Fruit fly (Drosophila melanogaster) whole organism, embryonic: ENCODE measurements around the gene stg1.

Experiments used
- ATbp ChIP-seq: fragments of 200-800 bp; sonication (Bioruptor generic); optimal IDR thresholded peaks from 2 replicates; lab custom pipeline; 2017; ENCODE audit warnings: missing biosample characterization, mild to moderate bottlenecking, missing genetic modification characterization, missing genetic modification reagents
- Abd-B ChIP-seq: fragments of 200-800 bp; sonication (Bioruptor generic); optimal IDR thresholded peaks from 2 replicates; lab custom pipeline; 2018; ENCODE audit warnings: missing biosample characterization, mild to moderate bottlenecking, missing genetic modification characterization, moderate library complexity
- Aef1 ChIP-seq: fragments of 200-800 bp; sonication (Bioruptor generic); IDR thresholded peaks from 3 replicates; pipeline ENCODE4 v1.3.6; 2022; ENCODE audit warnings: missing biosample characterization, missing genetic modification characterization
- BEAF-32 ChIP-seq: fragments of 200-800 bp; sonication (Bioruptor generic); optimal IDR thresholded peaks from 3 replicates; lab custom pipeline; 2017; ENCODE audit warnings: missing biosample characterization, missing genetic modification characterization, mild to moderate bottlenecking, moderate library complexity, missing genetic modification reagents
- CG11085 ChIP-seq: fragments of 200-800 bp; sonication (Bioruptor generic); IDR thresholded peaks from 2 replicates; pipeline ENCODE4 v1.3.6; 2022; ENCODE audit warnings: missing biosample characterization, missing genetic modification characterization
- CG11504 ChIP-seq: fragments of 200-800 bp; sonication (Bioruptor generic); optimal IDR thresholded peaks from 3 replicates; lab custom pipeline; 2019; ENCODE audit warnings: missing biosample characterization, mild to moderate bottlenecking, missing genetic modification characterization, moderate library complexity
- CG12155 ChIP-seq: fragments of 200-800 bp; sonication (Bioruptor generic); optimal IDR thresholded peaks from 3 replicates; lab custom pipeline; 2016; ENCODE audit warnings: missing biosample characterization, missing genetic modification characterization
- CG13287 ChIP-seq: fragments of 200-800 bp; sonication (Bioruptor generic); IDR thresholded peaks from 2 replicates; pipeline ENCODE4 v1.3.6; 2022; ENCODE audit warnings: missing biosample characterization, missing genetic modification characterization; ENCODE audit not compliant: partially characterized antibody
- CG14014 ChIP-seq: fragments of 200-800 bp; sonication (Bioruptor generic); IDR thresholded peaks from 2 replicates; pipeline ENCODE4 v1.3.6; 2022; ENCODE audit warnings: missing biosample characterization, missing genetic modification characterization
- CG15514 ChIP-seq: fragments of 200-800 bp; sonication (Bioruptor generic); optimal IDR thresholded peaks from 3 replicates; lab custom pipeline; 2017; ENCODE audit warnings: missing biosample characterization, missing genetic modification characterization, mild to moderate bottlenecking, moderate library complexity, missing genetic modification reagents
- CG16813 ChIP-seq: fragments of 200-800 bp; sonication (Bioruptor generic); IDR thresholded peaks from 3 replicates; pipeline ENCODE4 v1.3.6; 2022; ENCODE audit warnings: missing biosample characterization, missing genetic modification characterization; ENCODE audit not compliant: partially characterized antibody
- CG17829 ChIP-seq: fragments of 200-800 bp; optimal IDR thresholded peaks from 2 replicates; lab custom pipeline; 2019; ENCODE audit warnings: missing biosample characterization, mild to moderate bottlenecking, missing genetic modification characterization, moderate library complexity
- CG17912 ChIP-seq: fragments of 200-800 bp; sonication (Bioruptor generic); optimal IDR thresholded peaks from 2 replicates; lab custom pipeline; 2018; ENCODE audit warnings: missing biosample characterization, mild to moderate bottlenecking, missing genetic modification characterization
- CG2120 ChIP-seq: fragments of 200-800 bp; sonication (Bioruptor generic); optimal IDR thresholded peaks from 3 replicates; lab custom pipeline; 2016; ENCODE audit warnings: missing biosample characterization, missing genetic modification characterization
- CG3726 ChIP-seq: fragments of 200-800 bp; sonication (Bioruptor generic); IDR thresholded peaks from 3 replicates; pipeline ENCODE4, ENCODE4 v1.3.6; 2022; ENCODE audit warnings: missing biosample characterization, missing genetic modification characterization
- CG4282 ChIP-seq: fragments of 200-800 bp; sonication (Bioruptor generic); optimal IDR thresholded peaks from 2 replicates; lab custom pipeline; 2016; ENCODE audit warnings: missing biosample characterization, missing genetic modification characterization
- CG4360 ChIP-seq: fragments of 200-800 bp; sonication (Bioruptor generic); IDR thresholded peaks from 2 replicates; pipeline ENCODE4 v1.3.6; 2022; ENCODE audit warnings: missing biosample characterization, missing genetic modification characterization
- CG7556 ChIP-seq: fragments of 200-800 bp; sonication (Bioruptor generic); optimal IDR thresholded peaks from 2 replicates; lab custom pipeline; 2017; ENCODE audit warnings: missing biosample characterization, mild to moderate bottlenecking, missing genetic modification characterization
- CG7786 ChIP-seq: fragments of 200-800 bp; sonication (Bioruptor generic); optimal IDR thresholded peaks from 2 replicates; lab custom pipeline; 2016; ENCODE audit warnings: missing biosample characterization, missing genetic modification characterization
- CG8281 ChIP-seq: fragments of 200-800 bp; sonication (Bioruptor generic); optimal IDR thresholded peaks from 2 replicates; lab custom pipeline; 2018; ENCODE audit warnings: missing biosample characterization, mild to moderate bottlenecking, missing genetic modification characterization, moderate library complexity
- CG9932 ChIP-seq: fragments of 200-800 bp; sonication (Bioruptor generic); IDR thresholded peaks from 2 replicates; pipeline ENCODE4 v1.3.6; 2022; ENCODE audit warnings: missing biosample characterization, missing genetic modification characterization
- CTCF ChIP-seq: fragments of 200-800 bp; sonication (Bioruptor generic); optimal IDR thresholded peaks from 2 replicates; lab custom pipeline; 2017; ENCODE audit warnings: missing biosample characterization, mild to moderate bottlenecking, missing genetic modification characterization, moderate library complexity
- Dp ChIP-seq: fragments of 200-800 bp; sonication (Bioruptor generic); optimal IDR thresholded peaks from 2 replicates; lab custom pipeline; 2018; ENCODE audit warnings: missing biosample characterization, mild to moderate bottlenecking, missing genetic modification characterization, moderate library complexity
- E2f2 ChIP-seq: fragments of 200-800 bp; sonication (Bioruptor generic); IDR thresholded peaks from 2 replicates; pipeline ENCODE4 v1.3.6; 2022; ENCODE audit warnings: missing biosample characterization, missing genetic modification characterization
- Eip74EF ChIP-seq, 2 experiments: fragments of 200-800 bp in 1 of 2; fragments of >200 bp in 1 of 2; sonication (Bioruptor generic) in 1 of 2; optimal IDR thresholded peaks; 2 replicates each; lab custom pipeline; 2017 to 2019; ENCODE audit warnings: missing biosample characterization in 2 of 2, missing genetic modification characterization in 2 of 2, mild to moderate bottlenecking in 1 of 2, moderate library complexity in 1 of 2
- HLH54F ChIP-seq: fragments of 200-800 bp; sonication (Bioruptor generic); optimal IDR thresholded peaks from 3 replicates; lab custom pipeline; 2016; ENCODE audit warnings: missing biosample characterization, missing genetic modification characterization
- HmgD ChIP-seq: fragments of 200-800 bp; sonication (Bioruptor generic); optimal IDR thresholded peaks from 3 replicates; lab custom pipeline; 2016; ENCODE audit warnings: missing biosample characterization, missing genetic modification characterization
- HmgZ ChIP-seq: fragments of 200-800 bp; sonication (Bioruptor generic); optimal IDR thresholded peaks from 2 replicates; lab custom pipeline; 2018; ENCODE audit warnings: missing biosample characterization, mild to moderate bottlenecking, missing genetic modification characterization
- Hmr ChIP-seq: fragments of 200-800 bp; sonication (Bioruptor generic); optimal IDR thresholded peaks from 3 replicates; lab custom pipeline; 2017; ENCODE audit warnings: mild to moderate bottlenecking, missing biosample characterization, missing genetic modification reagents, missing genetic modification characterization
- Nf-YC ChIP-seq: fragments of 200-800 bp; optimal IDR thresholded peaks from 3 replicates; lab custom pipeline; 2019; ENCODE audit warnings: missing biosample characterization, mild to moderate bottlenecking, missing genetic modification characterization, moderate library complexity
- PHDP ChIP-seq: fragments of 200-800 bp; sonication (Bioruptor generic); optimal IDR thresholded peaks from 3 replicates; lab custom pipeline; 2018; ENCODE audit warnings: missing biosample characterization, mild to moderate bottlenecking, missing genetic modification characterization, moderate library complexity
- Spps ChIP-seq: fragments of 200-800 bp; sonication (Bioruptor generic); optimal IDR thresholded peaks from 2 replicates; lab custom pipeline; 2018; ENCODE audit warnings: missing biosample characterization, mild to moderate bottlenecking, missing genetic modification characterization
- Sry-δ ChIP-seq: fragments of 200-800 bp; sonication (Bioruptor generic); optimal IDR thresholded peaks from 2 replicates; lab custom pipeline; 2016; ENCODE audit warnings: missing biosample characterization, missing genetic modification characterization
- az2 ChIP-seq: fragments of 200-800 bp; sonication (Bioruptor generic); optimal IDR thresholded peaks from 3 replicates; lab custom pipeline; 2016; ENCODE audit warnings: missing biosample characterization, missing genetic modification characterization
- hkb ChIP-seq, 2 experiments: fragments of 200-800 bp in 1 of 2; fragments of >200 bp in 1 of 2; sonication (Bioruptor generic) in 1 of 2; IDR thresholded peaks in 1 of 2; optimal IDR thresholded peaks in 1 of 2; 2 replicates each; pipeline versions ENCODE4 v1.3.6 to Lab custom; 2017 to 2022; ENCODE audit warnings: missing biosample characterization in 1 of 2, missing genetic modification characterization in 1 of 2
- insv ChIP-seq, 2 experiments: fragments of 200-800 bp; sonication (Bioruptor generic); optimal IDR thresholded peaks; 3 replicates each; lab custom pipeline; 2016 to 2018; ENCODE audit warnings: missing biosample characterization in 2 of 2, missing genetic modification characterization in 2 of 2
- mirr ChIP-seq: fragments of 200-800 bp; sonication (Bioruptor generic); optimal IDR thresholded peaks from 3 replicates; lab custom pipeline; 2018; ENCODE audit warnings: missing biosample characterization, mild to moderate bottlenecking, missing genetic modification characterization
- phol ChIP-seq: fragments of 200-800 bp; sonication (Bioruptor generic); optimal IDR thresholded peaks from 3 replicates; lab custom pipeline; 2018; ENCODE audit warnings: missing biosample characterization, mild to moderate bottlenecking, missing genetic modification characterization, moderate library complexity
- psq ChIP-seq: fragments of 200-800 bp; sonication (Bioruptor generic); optimal IDR thresholded peaks from 2 replicates; lab custom pipeline; 2017; ENCODE audit warnings: missing biosample characterization, missing genetic modification characterization
- pum ChIP-seq: fragments of 200-800 bp; sonication (Bioruptor generic); optimal IDR thresholded peaks from 2 replicates; lab custom pipeline; 2016; ENCODE audit warnings: missing biosample characterization, missing genetic modification characterization
- pzg ChIP-seq: fragments of 200-800 bp; sonication (Bioruptor generic); optimal IDR thresholded peaks from 3 replicates; lab custom pipeline; 2018; ENCODE audit warnings: missing biosample characterization, mild to moderate bottlenecking, missing genetic modification characterization, moderate library complexity
- sd ChIP-seq: fragments of 200-800 bp; sonication (Bioruptor generic); optimal IDR thresholded peaks from 3 replicates; lab custom pipeline; 2018; ENCODE audit warnings: missing biosample characterization, mild to moderate bottlenecking, missing genetic modification characterization, moderate library complexity
- sima ChIP-seq: fragments of 200-800 bp; sonication (Bioruptor generic); optimal IDR thresholded peaks from 2 replicates; lab custom pipeline; 2016; ENCODE audit warnings: missing biosample characterization, missing genetic modification characterization
- sqz ChIP-seq: fragments of 200-800 bp; sonication (Bioruptor generic); optimal IDR thresholded peaks from 3 replicates; lab custom pipeline; 2018; ENCODE audit warnings: missing biosample characterization, mild to moderate bottlenecking, missing genetic modification characterization
- stwl ChIP-seq: fragments of 200-800 bp; sonication (Bioruptor generic); optimal IDR thresholded peaks from 3 replicates; lab custom pipeline; 2018; ENCODE audit warnings: missing biosample characterization, mild to moderate bottlenecking, missing genetic modification characterization, moderate library complexity
- sug ChIP-seq: fragments of 200-800 bp; optimal IDR thresholded peaks from 2 replicates; lab custom pipeline; 2019; ENCODE audit warnings: missing biosample characterization, mild to moderate bottlenecking, missing genetic modification characterization, moderate library complexity
- unpg ChIP-seq: fragments of 200-800 bp; sonication (Bioruptor generic); optimal IDR thresholded peaks from 3 replicates; lab custom pipeline; 2018; ENCODE audit warnings: missing biosample characterization, mild to moderate bottlenecking, missing genetic modification characterization, moderate library complexity
- vnd ChIP-seq: fragments of 200-800 bp; sonication (Bioruptor generic); IDR thresholded peaks from 3 replicates; pipeline ENCODE4 v1.3.6; 2022; ENCODE audit warnings: missing biosample characterization, missing genetic modification characterization; ENCODE audit not compliant: partially characterized antibody
- vvl ChIP-seq: fragments of 200-800 bp; sonication (Bioruptor generic); IDR thresholded peaks from 2 replicates; pipeline ENCODE4 v1.3.6; 2022; ENCODE audit warnings: missing biosample characterization, missing genetic modification characterization
- zen2 ChIP-seq: fragments of 200-800 bp; sonication (Bioruptor generic); IDR thresholded peaks from 3 replicates; pipeline ENCODE4 v1.3.6; 2022; ENCODE audit warnings: missing biosample characterization, missing genetic modification characterization; ENCODE audit not compliant: partially characterized antibody

stg1 gene

DNA sequence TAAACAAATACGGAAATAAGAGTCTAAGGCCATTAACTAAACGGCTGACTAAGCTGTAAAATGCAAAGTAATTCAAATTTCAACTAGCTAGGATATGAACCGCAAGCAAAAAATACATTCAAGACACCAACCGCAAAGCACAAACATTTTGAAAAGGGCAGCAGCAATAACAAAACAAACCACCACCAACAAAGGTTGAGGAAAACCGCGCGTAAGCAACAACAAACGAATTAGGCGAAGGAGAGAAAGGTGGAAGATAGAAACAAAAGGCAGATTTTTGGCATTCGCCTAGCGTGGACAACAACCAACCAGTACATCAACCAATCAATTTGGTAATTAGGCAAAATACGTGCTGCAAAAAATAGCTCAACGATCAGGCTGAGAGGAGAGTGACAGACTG is 33.1 kb upstream of the stg1 start:
- TF ChIP-seq Spps (tag; lab: Kevin White, UChicago): no peak
- peak; percentile 28 for TF ChIP-seq pzg (GFP tag; lab: Kevin White, UChicago)
- TF ChIP-seq CG2120 (GFP tag; lab: Kevin White, UChicago): no peak
- TF ChIP-seq ATbp (GFP tag; lab: Kevin White, UChicago): no peak
- peak; percentile 34 for TF ChIP-seq CG11504
- TF ChIP-seq Dp (GFP tag; lab: Kevin White, UChicago): peak; percentile 37
- TF ChIP-seq CG15514 (GFP tag; lab: Kevin White, UChicago): peak; percentile 24
- TF ChIP-seq sqz (GFP tag; lab: Kevin White, UChicago): peak; percentile 74
- TF ChIP-seq HmgD (GFP tag; lab: Kevin White, UChicago): peak; percentile 26
- TF ChIP-seq CG17829 (tag; lab: Kevin White, UChicago): peak; percentile 8
- peak; percentile 41 for TF ChIP-seq sd (tag; lab: Kevin White, UChicago)
- TF ChIP-seq CG9932: no peak
- TF ChIP-seq pum: no peak
- no peak for TF ChIP-seq vnd (GFP tag; lab: Robert Waterston, UW)
- TF ChIP-seq CTCF (GFP tag; lab: Kevin White, UChicago): peak; percentile 83
- no peak for TF ChIP-seq mirr
- TF ChIP-seq sima: no peak
- TF ChIP-seq CG17912 (GFP tag; lab: Kevin White, UChicago): no peak
- peak; percentile 21 for TF ChIP-seq hkb (optimal IDR thresholded peaks at IDR 0.05; lab: Kevin White, UChicago)
- TF ChIP-seq hkb (GFP tag; IDR thresholded peaks at IDR 0.05; lab: Robert Waterston, UW): no peak
- TF ChIP-seq sug (tag; lab: Kevin White, UChicago): peak; percentile 10
- TF ChIP-seq HLH54F (GFP tag; lab: Kevin White, UChicago): no peak
- TF ChIP-seq Aef1 (GFP tag; lab: Robert Waterston, UW): peak; percentile 63; the same call in 2 of the 3 replicates
- no peak for TF ChIP-seq CG12155 (GFP tag; lab: Kevin White, UChicago)
- TF ChIP-seq az2 (GFP tag; lab: Kevin White, UChicago): no peak
- 0 out of 2 replicates have a peak, but pooled peaks have one; percentile 24 for TF ChIP-seq vvl (GFP tag; lab: Robert Waterston, UW)
- TF ChIP-seq Hmr (GFP tag; lab: Kevin White, UChicago): peak; percentile 18
- TF ChIP-seq Nf-YC (tag; lab: Kevin White, UChicago): peak; percentile 3
- TF ChIP-seq CG16813: no peak
- TF ChIP-seq CG8281 (tag; lab: Kevin White, UChicago): peak; percentile 65
- TF ChIP-seq CG7556 (GFP tag; lab: Kevin White, UChicago): no peak
- TF ChIP-seq CG4360 (GFP tag; lab: Robert Waterston, UW): peak; percentile 70
- no peak for TF ChIP-seq unpg (GFP tag; lab: Kevin White, UChicago)
- TF ChIP-seq zen2 (GFP tag; lab: Robert Waterston, UW): no peak
- TF ChIP-seq CG13287 (GFP tag; lab: Robert Waterston, UW): peak; percentile 22; the same call in 1 of the 2 replicates
- no peak for TF ChIP-seq CG14014 (GFP tag; lab: Robert Waterston, UW)
- peak; percentile 40 for TF ChIP-seq Sry-δ (GFP tag; lab: Kevin White, UChicago)
- peak in 1 of 2 experiments; percentile 25 for TF ChIP-seq insv (GFP tag; optimal IDR thresholded peaks at IDR 0.05; lab: Kevin White, UChicago)
- TF ChIP-seq PHDP (tag; lab: Kevin White, UChicago): no peak
- no peak for TF ChIP-seq CG4282 (GFP tag; lab: Kevin White, UChicago)
- no peak for TF ChIP-seq CG11085 (GFP tag; lab: Robert Waterston, UW)
- peak; percentile 56 for TF ChIP-seq E2f2 (GFP tag; lab: Robert Waterston, UW)
- peak; percentile 3 for TF ChIP-seq BEAF-32 (GFP tag; lab: Kevin White, UChicago)
- no peak for TF ChIP-seq CG7786 (GFP tag; lab: Kevin White, UChicago)
- TF ChIP-seq Abd-B (GFP tag; lab: Kevin White, UChicago): peak; percentile 20
- peak in 1 of 2 experiments; percentile 72 for TF ChIP-seq Eip74EF (GFP tag; optimal IDR thresholded peaks at IDR 0.05; lab: Kevin White, UChicago)
- peak; percentile 42 for TF ChIP-seq HmgZ (tag; lab: Kevin White, UChicago)
- peak; percentile 9 for TF ChIP-seq phol (tag; lab: Kevin White, UChicago)
- TF ChIP-seq CG3726 (GFP tag; lab: Robert Waterston, UW): no peak
- peak; percentile 6 for TF ChIP-seq stwl (tag; lab: Kevin White, UChicago)
- peak; percentile 57 for TF ChIP-seq psq (GFP tag; lab: Kevin White, UChicago)
